Fruit fly (Drosophila melanogaster) whole organism, embryonic: ENCODE results near the gene Sec3.

ENCODE experiments used
- Atf-2 ChIP-seq: fragments of 200-800 bp; sonication (Bioruptor generic); optimal IDR thresholded peaks from 2 replicates; lab custom pipeline; 2016; ENCODE audit warnings: missing biosample characterization, missing genetic modification characterization
- BEAF-32 ChIP-seq: fragments of 200-800 bp; sonication (Bioruptor generic); optimal IDR thresholded peaks from 3 replicates; lab custom pipeline; 2017; ENCODE audit warnings: missing biosample characterization, missing genetic modification characterization, mild to moderate bottlenecking, moderate library complexity, missing genetic modification reagents
- CG12391 ChIP-seq: fragments of 200-800 bp; sonication (Bioruptor generic); optimal IDR thresholded peaks from 3 replicates; lab custom pipeline; 2018; ENCODE audit warnings: missing biosample characterization, mild to moderate bottlenecking, missing genetic modification characterization, moderate library complexity
- CG12659 ChIP-seq: fragments of 200-800 bp; sonication (Bioruptor generic); optimal IDR thresholded peaks from 3 replicates; lab custom pipeline; 2017; ENCODE audit warnings: mild to moderate bottlenecking, missing biosample characterization, missing genetic modification reagents, missing genetic modification characterization
- CG13424 ChIP-seq: fragments of 200-800 bp; sonication (Bioruptor generic); optimal IDR thresholded peaks from 2 replicates; lab custom pipeline; 2019; ENCODE audit warnings: missing biosample characterization, mild to moderate bottlenecking, missing genetic modification characterization, moderate library complexity
- CG13894 ChIP-seq: fragments of 200-800 bp; sonication (Bioruptor generic); optimal IDR thresholded peaks from 3 replicates; lab custom pipeline; 2018; ENCODE audit warnings: missing biosample characterization, mild to moderate bottlenecking, missing genetic modification characterization, moderate library complexity
- CG15479 ChIP-seq: fragments of 200-800 bp; sonication (Bioruptor generic); optimal IDR thresholded peaks from 3 replicates; lab custom pipeline; 2019; ENCODE audit warnings: missing biosample characterization, mild to moderate bottlenecking, missing genetic modification characterization, moderate library complexity
- CG17568 ChIP-seq: fragments of 200-800 bp; sonication (Bioruptor generic); optimal IDR thresholded peaks from 2 replicates; lab custom pipeline; 2018; ENCODE audit warnings: missing biosample characterization, mild to moderate bottlenecking, missing genetic modification characterization, moderate library complexity
- CG1792 ChIP-seq: fragments of 200-800 bp; sonication (Bioruptor generic); optimal IDR thresholded peaks from 2 replicates; lab custom pipeline; 2016; ENCODE audit warnings: missing biosample characterization, missing genetic modification characterization
- CG18764 ChIP-seq: fragments of 200-800 bp; sonication (Bioruptor generic); optimal IDR thresholded peaks from 3 replicates; lab custom pipeline; 2016; ENCODE audit warnings: missing biosample characterization, missing genetic modification characterization
- CG31224 ChIP-seq: fragments of 200-800 bp; sonication (Bioruptor generic); IDR thresholded peaks from 2 replicates; pipeline ENCODE4 v1.3.6; 2022; ENCODE audit warnings: missing biosample characterization, missing genetic modification characterization
- CG31388 ChIP-seq: fragments of 200-800 bp; sonication (Bioruptor generic); optimal IDR thresholded peaks from 2 replicates; lab custom pipeline; 2016; ENCODE audit warnings: missing biosample characterization, missing genetic modification characterization
- CG31441 ChIP-seq: fragments of 200-800 bp; sonication (Bioruptor generic); IDR thresholded peaks from 2 replicates; pipeline ENCODE4 v1.3.6; 2022; ENCODE audit warnings: missing biosample characterization, missing genetic modification characterization
- CG3163 ChIP-seq: fragments of 200-800 bp; sonication (Bioruptor generic); optimal IDR thresholded peaks from 3 replicates; lab custom pipeline; 2016; ENCODE audit warnings: missing biosample characterization, missing genetic modification characterization
- CG3281 ChIP-seq: fragments of 200-800 bp; sonication (Bioruptor generic); optimal IDR thresholded peaks from 3 replicates; lab custom pipeline; 2017; ENCODE audit warnings: missing biosample characterization, mild to moderate bottlenecking, missing genetic modification characterization
- CG3847 ChIP-seq: fragments of 200-800 bp; sonication (Bioruptor generic); IDR thresholded peaks from 2 replicates; pipeline ENCODE4 v1.3.6; 2022; ENCODE audit warnings: missing biosample characterization, missing genetic modification characterization
- CG3995 ChIP-seq: fragments of 200-800 bp; sonication (Bioruptor generic); optimal IDR thresholded peaks from 3 replicates; lab custom pipeline; 2016; ENCODE audit warnings: missing biosample characterization, missing genetic modification characterization
- CG4617 ChIP-seq: fragments of 200-800 bp; sonication (Bioruptor generic); optimal IDR thresholded peaks from 3 replicates; lab custom pipeline; 2016; ENCODE audit warnings: missing biosample characterization, missing genetic modification characterization, borderline replicate concordance
- CG4730 ChIP-seq: fragments of 200-800 bp; sonication (Bioruptor generic); IDR thresholded peaks from 2 replicates; pipeline ENCODE4 v1.3.6; 2022; ENCODE audit warnings: missing biosample characterization, missing genetic modification characterization
- CG5245 ChIP-seq: fragments of 200-800 bp; sonication (Bioruptor generic); optimal IDR thresholded peaks from 3 replicates; lab custom pipeline; 2016; ENCODE audit warnings: missing biosample characterization, missing genetic modification characterization
- CG9727 ChIP-seq: fragments of 200-800 bp; sonication (Bioruptor generic); optimal IDR thresholded peaks from 3 replicates; lab custom pipeline; 2017; ENCODE audit warnings: missing biosample characterization, mild to moderate bottlenecking, missing genetic modification characterization
- CG9797 ChIP-seq: fragments of 200-800 bp; sonication (Bioruptor generic); optimal IDR thresholded peaks from 3 replicates; lab custom pipeline; 2018; ENCODE audit warnings: missing biosample characterization, mild to moderate bottlenecking, missing genetic modification characterization
- D19A ChIP-seq: fragments of 200-800 bp; optimal IDR thresholded peaks from 3 replicates; lab custom pipeline; 2019; ENCODE audit warnings: missing biosample characterization, mild to moderate bottlenecking, missing genetic modification characterization, moderate library complexity
- Doc3 ChIP-seq: fragments of 200-800 bp; sonication (Bioruptor generic); IDR thresholded peaks from 3 replicates; pipeline ENCODE4 v1.3.6; 2022; ENCODE audit warnings: missing biosample characterization, missing genetic modification characterization; ENCODE audit not compliant: partially characterized antibody
- Dref ChIP-seq: fragments of 200-800 bp; sonication (Bioruptor generic); IDR thresholded peaks from 2 replicates; pipeline ENCODE4 v1.3.6; 2022; ENCODE audit warnings: missing biosample characterization, missing genetic modification characterization
- E2f1 ChIP-seq: fragments of 200-800 bp; sonication (Bioruptor generic); IDR thresholded peaks from 2 replicates; pipeline ENCODE4 v1.3.6; 2022; ENCODE audit warnings: missing biosample characterization, missing genetic modification characterization
- HLHmδ ChIP-seq: fragments of 200-800 bp; sonication (Bioruptor generic); optimal IDR thresholded peaks from 2 replicates; lab custom pipeline; 2018; ENCODE audit warnings: missing biosample characterization, mild to moderate bottlenecking, missing genetic modification characterization, moderate library complexity
- Hr3 ChIP-seq: fragments of 200-800 bp; sonication (Bioruptor generic); optimal IDR thresholded peaks from 3 replicates; lab custom pipeline; 2016; ENCODE audit warnings: missing biosample characterization, missing genetic modification characterization
- Lim3 ChIP-seq: fragments of 200-800 bp; sonication (Bioruptor generic); IDR thresholded peaks from 2 replicates; pipeline ENCODE4 v1.3.6; 2022; ENCODE audit warnings: missing biosample characterization, missing genetic modification characterization
- Mad ChIP-seq: fragments of 200-800 bp; sonication (Bioruptor generic); optimal IDR thresholded peaks from 2 replicates; lab custom pipeline; 2016; ENCODE audit warnings: missing biosample characterization, missing genetic modification characterization
- NfI ChIP-seq: fragments of 200-800 bp; sonication (Bioruptor generic); optimal IDR thresholded peaks from 3 replicates; lab custom pipeline; 2018; ENCODE audit warnings: missing biosample characterization, mild to moderate bottlenecking, missing genetic modification characterization, moderate library complexity
- Side ChIP-seq: fragments of 200-800 bp; sonication (Bioruptor generic); optimal IDR thresholded peaks from 2 replicates; lab custom pipeline; 2016; ENCODE audit warnings: missing biosample characterization, missing genetic modification characterization
- TFAM ChIP-seq: fragments of 200-800 bp; sonication (Bioruptor generic); optimal IDR thresholded peaks from 2 replicates; lab custom pipeline; 2017; ENCODE audit warnings: missing biosample characterization, missing genetic modification characterization, inconsistent platforms
- abd-A ChIP-seq: fragments of 200-800 bp; sonication (Bioruptor generic); optimal IDR thresholded peaks from 3 replicates; lab custom pipeline; 2019; ENCODE audit warnings: missing biosample characterization, mild to moderate bottlenecking, missing genetic modification characterization, moderate library complexity
- ash1 ChIP-seq: fragments of 200-800 bp; sonication (Bioruptor generic); optimal IDR thresholded peaks from 2 replicates; lab custom pipeline; 2018; ENCODE audit warnings: missing biosample characterization, mild to moderate bottlenecking, missing genetic modification characterization
- btn ChIP-seq: fragments of 200-800 bp; sonication (Bioruptor generic); optimal IDR thresholded peaks from 2 replicates; lab custom pipeline; 2016; ENCODE audit warnings: missing biosample characterization, missing genetic modification characterization
- cas ChIP-seq: fragments of 200-800 bp; sonication (Bioruptor generic); IDR thresholded peaks from 2 replicates; pipeline ENCODE4 v1.3.6; 2022; ENCODE audit warnings: missing biosample characterization, missing genetic modification characterization
- dati ChIP-seq: fragments of 200-800 bp; sonication (Bioruptor generic); IDR thresholded peaks from 2 replicates; pipeline ENCODE4 v1.3.6; 2022; ENCODE audit warnings: missing biosample characterization, missing genetic modification characterization
- ewg ChIP-seq: fragments of 200-800 bp; sonication (Bioruptor generic); optimal IDR thresholded peaks from 3 replicates; lab custom pipeline; 2017; ENCODE audit warnings: mild to moderate bottlenecking, missing biosample characterization, missing genetic modification reagents, missing genetic modification characterization
- ftz-f1 ChIP-seq: fragments of 200-800 bp; sonication (Bioruptor generic); optimal IDR thresholded peaks from 2 replicates; lab custom pipeline; 2016; ENCODE audit warnings: missing biosample characterization, missing genetic modification characterization
- h ChIP-seq: fragments of >200 bp; optimal IDR thresholded peaks from 2 replicates; lab custom pipeline; 2017
- nom ChIP-seq: fragments of 200-800 bp; sonication (Bioruptor generic); optimal IDR thresholded peaks from 2 replicates; lab custom pipeline; 2017; ENCODE audit warnings: missing biosample characterization, missing genetic modification characterization, mild to moderate bottlenecking, moderate library complexity, missing genetic modification reagents
- odd ChIP-seq: fragments of 200-800 bp; sonication (Bioruptor generic); optimal IDR thresholded peaks from 2 replicates; lab custom pipeline; 2017; ENCODE audit warnings: missing biosample characterization, mild to moderate bottlenecking, missing genetic modification characterization
- onecut ChIP-seq: fragments of 200-800 bp; sonication (Bioruptor generic); IDR thresholded peaks from 2 replicates; pipeline ENCODE4 v1.3.6; 2022; ENCODE audit warnings: missing biosample characterization, missing genetic modification characterization
- phol ChIP-seq: fragments of 200-800 bp; sonication (Bioruptor generic); optimal IDR thresholded peaks from 3 replicates; lab custom pipeline; 2018; ENCODE audit warnings: missing biosample characterization, mild to moderate bottlenecking, missing genetic modification characterization, moderate library complexity
- pzg ChIP-seq: fragments of 200-800 bp; sonication (Bioruptor generic); optimal IDR thresholded peaks from 3 replicates; lab custom pipeline; 2018; ENCODE audit warnings: missing biosample characterization, mild to moderate bottlenecking, missing genetic modification characterization, moderate library complexity
- sd ChIP-seq: fragments of 200-800 bp; sonication (Bioruptor generic); optimal IDR thresholded peaks from 3 replicates; lab custom pipeline; 2018; ENCODE audit warnings: missing biosample characterization, mild to moderate bottlenecking, missing genetic modification characterization, moderate library complexity
- stc ChIP-seq: fragments of 200-800 bp; sonication (Bioruptor generic); IDR thresholded peaks from 2 replicates; pipeline ENCODE4 v1.3.6; 2022; ENCODE audit warnings: missing biosample characterization, missing genetic modification characterization
- tll ChIP-seq, 2 experiments: fragments of 200-800 bp in 1 of 2; fragments of >200 bp in 1 of 2; sonication (Bioruptor generic) in 1 of 2; optimal IDR thresholded peaks; 2 replicates each; lab custom pipeline; 2017 to 2019; ENCODE audit warnings: missing biosample characterization in 2 of 2, missing genetic modification characterization in 2 of 2, mild to moderate bottlenecking in 1 of 2, moderate library complexity in 1 of 2
- unc-4 ChIP-seq: fragments of 200-800 bp; sonication (Bioruptor generic); IDR thresholded peaks from 2 replicates; pipeline ENCODE4 v1.3.6; 2022; ENCODE audit warnings: missing biosample characterization, missing genetic modification characterization; ENCODE audit not compliant: partially characterized antibody

Sec3 gene

DNA sequence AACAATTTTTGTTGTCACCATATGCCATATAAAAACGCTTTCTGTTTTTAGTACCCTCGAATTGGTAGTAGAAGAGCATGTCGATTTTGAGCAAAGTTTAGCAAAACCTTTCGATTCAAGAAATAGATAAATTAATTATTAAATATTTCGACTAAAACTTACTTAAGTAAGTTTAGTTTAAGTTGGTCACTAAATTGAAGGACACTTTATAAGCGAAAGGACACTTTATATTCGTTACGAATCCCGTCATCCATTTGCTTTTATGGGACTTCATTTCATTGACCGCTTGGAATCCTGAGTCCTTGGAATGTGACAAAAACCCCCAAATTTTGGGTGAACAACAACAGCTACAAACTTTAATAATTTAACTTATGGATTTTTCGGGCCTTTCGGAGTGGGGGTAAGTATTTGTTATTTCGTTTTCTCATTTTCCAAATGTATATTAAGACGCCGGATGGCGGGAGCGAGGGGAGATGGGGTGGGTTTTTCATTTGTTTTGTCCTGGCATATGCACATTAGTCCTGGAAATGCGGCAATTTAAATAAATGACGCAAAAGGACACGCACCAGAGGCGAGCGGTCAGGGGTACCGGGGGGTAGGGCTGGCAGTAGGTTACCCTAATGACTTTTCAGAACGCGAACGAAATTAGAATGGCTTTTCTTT, 34.0 kb upstream of the Sec3 start (continued):
- TF ChIP-seq cas (GFP tag; lab: Robert Waterston, UW), result no peak
- TF ChIP-seq CG3995 (GFP tag; lab: Kevin White, UChicago), result no peak
- TF ChIP-seq pzg (GFP tag; lab: Kevin White, UChicago), result no peak
- no peak for TF ChIP-seq Dref (GFP tag; lab: Robert Waterston, UW)
- peak; percentile 37 for TF ChIP-seq abd-A (tag; lab: Kevin White, UChicago)
- no peak for TF ChIP-seq ftz-f1 (GFP tag; lab: Kevin White, UChicago)
- TF ChIP-seq Hr3 (GFP tag; lab: Kevin White, UChicago), result peak; percentile 21
- no peak for TF ChIP-seq dati (GFP tag; lab: Robert Waterston, UW)
- no peak for TF ChIP-seq CG18764 (GFP tag; lab: Kevin White, UChicago)
- no peak for TF ChIP-seq stc (GFP tag; lab: Robert Waterston, UW)
- TF ChIP-seq CG17568 (GFP tag; lab: Kevin White, UChicago), result no peak
- no peak for TF ChIP-seq Mad (GFP tag; lab: Kevin White, UChicago)
- no peak for TF ChIP-seq Atf-2
- TF ChIP-seq D19A (tag; lab: Kevin White, UChicago), result peak; percentile 39
- peak; percentile 51 for TF ChIP-seq sd (tag; lab: Kevin White, UChicago)
- TF ChIP-seq odd (GFP tag; lab: Kevin White, UChicago), result no peak
- no peak for TF ChIP-seq CG31224 (GFP tag; lab: Robert Waterston, UW)
- TF ChIP-seq CG31441 (GFP tag; lab: Robert Waterston, UW), result peak; percentile 52
- no peak for TF ChIP-seq CG4617 (GFP tag; lab: Kevin White, UChicago)
- no peak for TF ChIP-seq CG15479 (GFP tag; lab: Kevin White, UChicago)
- no peak for TF ChIP-seq CG3163 (GFP tag; lab: Kevin White, UChicago)
- TF ChIP-seq TFAM (GFP tag; lab: Kevin White, UChicago), result no peak
- no peak for TF ChIP-seq HLHmδ (GFP tag; lab: Kevin White, UChicago)
- TF ChIP-seq onecut, result peak; percentile 61; the same call in 1 of the 2 replicates
- TF ChIP-seq unc-4, result no peak
- no peak for TF ChIP-seq CG9797 (GFP tag; lab: Kevin White, UChicago)
- no peak for TF ChIP-seq ewg (GFP tag; lab: Kevin White, UChicago)
- TF ChIP-seq Doc3, result no peak
- no peak for TF ChIP-seq Side (GFP tag; lab: Kevin White, UChicago)
- no peak for TF ChIP-seq CG5245 (GFP tag; lab: Kevin White, UChicago)
- no peak for TF ChIP-seq CG1792 (GFP tag; lab: Kevin White, UChicago)
- no peak for TF ChIP-seq CG3281 (GFP tag; lab: Kevin White, UChicago)
- no peak for TF ChIP-seq btn (GFP tag; lab: Kevin White, UChicago)
- TF ChIP-seq CG13424, result peak; percentile 3
- TF ChIP-seq BEAF-32 (GFP tag; lab: Kevin White, UChicago), result no peak
- TF ChIP-seq phol (tag; lab: Kevin White, UChicago), result peak; percentile 20
- TF ChIP-seq E2f1 (GFP tag; lab: Robert Waterston, UW), result peak; percentile 42; the same call in 1 of the 2 replicates
- TF ChIP-seq CG4730 (GFP tag; lab: Robert Waterston, UW), result no peak
- no peak for TF ChIP-seq h (lab: Kevin White, UChicago)
- no peak for TF ChIP-seq ash1 (GFP tag; lab: Kevin White, UChicago)
- TF ChIP-seq tll (GFP tag; optimal IDR thresholded peaks at IDR 0.05; lab: Kevin White, UChicago), result no peak
- no peak for TF ChIP-seq CG31388 (GFP tag; lab: Kevin White, UChicago)
- peak; percentile 26 for TF ChIP-seq CG9727
- no peak for TF ChIP-seq NfI
- no peak for TF ChIP-seq CG13894 (tag; lab: Kevin White, UChicago)
- TF ChIP-seq nom, result no peak
- peak; percentile 57 for TF ChIP-seq CG12391 (tag; lab: Kevin White, UChicago)
- no peak for TF ChIP-seq Lim3 (GFP tag; lab: Robert Waterston, UW)
- no peak for TF ChIP-seq CG3847 (GFP tag; lab: Robert Waterston, UW)
- no peak for TF ChIP-seq CG12659
